Worm (Caenorhabditis elegans): Measurements from ENCODE around the gene grl-29.

DNA sequence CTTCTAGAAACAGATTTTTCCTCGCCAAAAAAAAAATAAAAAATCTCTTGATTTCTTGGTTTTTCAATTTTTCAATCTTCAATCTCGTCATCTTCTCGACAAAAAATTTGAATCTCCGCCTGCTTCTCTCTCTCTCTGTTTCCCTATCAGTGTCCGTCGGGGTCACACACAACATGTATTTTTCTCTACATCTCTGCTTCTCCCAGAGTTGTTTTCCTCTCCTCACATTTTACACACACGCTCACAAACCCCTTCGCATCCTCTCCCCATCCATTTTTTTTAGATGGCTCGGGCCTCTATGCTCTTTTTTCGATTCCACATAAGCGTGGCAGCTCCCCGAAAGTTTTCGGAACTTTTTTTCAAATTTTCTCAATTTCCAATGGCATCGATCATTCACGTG is 24.8 kb upstream of the grl-29 start:
- no peak for TF ChIP-seq zip-8 (tag; optimal IDR thresholded peaks at IDR 0.05)
- TF ChIP-seq nhr-237 (tag; optimal IDR thresholded peaks at IDR 0.05): no peak

All from whole organism, mixed stage, embryonic.